Worm (Caenorhabditis elegans) whole organism, L4 larva: Measurements from ENCODE around the gene srh-272.

Experiments
- ceh-20 ChIP-seq: fragments of 200-800 bp; sonication (Bioruptor generic); IDR thresholded peaks from 2 replicates; pipeline ENCODE4 v1.3.6; 2022; ENCODE audit warnings: missing genetic modification reagents, missing genetic modification characterization, missing compliant biosample characterization
- ceh-32 ChIP-seq: sonication (generic microtip); optimal IDR thresholded peaks from 2 replicates; lab custom pipeline; 2016; ENCODE audit warnings: mild to moderate bottlenecking, missing genetic modification characterization, missing compliant biosample characterization; ENCODE audit not compliant: poor library complexity
- lin-39 ChIP-seq: fragments of 150-350 bp; optimal IDR thresholded peaks from 2 replicates; lab custom pipeline; 2014; ENCODE audit warnings: missing biosample characterization, missing genetic modification reagents, missing genetic modification characterization
- nhr-77 ChIP-seq: fragments of 150-350 bp; optimal IDR thresholded peaks from 2 replicates; lab custom pipeline; 2014; ENCODE audit warnings: missing biosample characterization, missing genetic modification characterization
- pqm-1 ChIP-seq: sonication (generic microtip); optimal IDR thresholded peaks from 2 replicates; lab custom pipeline; 2017; ENCODE audit warnings: missing biosample characterization, missing genetic modification characterization
- skn-1 ChIP-seq: fragments of 150-350 bp; optimal IDR thresholded peaks from 2 replicates; lab custom pipeline; 2014; ENCODE audit warnings: missing biosample characterization, missing genetic modification characterization
- snpc-1.2 ChIP-seq: fragments of 200-800 bp; sonication (Bioruptor generic); IDR thresholded peaks from 2 replicates; pipeline ENCODE4 v1.3.6; 2022; ENCODE audit warnings: missing genetic modification reagents, missing genetic modification characterization, missing compliant biosample characterization
- snpc-4 ChIP-seq: fragments of 150-350 bp; optimal IDR thresholded peaks from 2 replicates; lab custom pipeline; 2014; ENCODE audit warnings: missing biosample characterization, missing genetic modification characterization
- tag-97 ChIP-seq: fragments of 200-800 bp; sonication (Bioruptor generic); IDR thresholded peaks from 2 replicates; pipeline ENCODE4 v1.3.6; 2022; ENCODE audit warnings: missing genetic modification characterization, missing compliant biosample characterization
- unc-62 ChIP-seq, 3 experiments: fragments of 150-350 bp in 1 of 3; sonication (generic microtip); optimal IDR thresholded peaks in 2 of 3; peaks in 1 of 3; 1 replicate in 1 of 3; 2 replicates in 2 of 3; lab custom pipeline; 2014 to 2017; ENCODE audit warnings: missing biosample characterization in 3 of 3, missing genetic modification characterization in 3 of 3, missing genetic modification reagents in 3 of 3, missing genotype in 1 of 3
- zag-1 ChIP-seq: fragments of 150-350 bp; optimal IDR thresholded peaks from 2 replicates; lab custom pipeline; 2014; ENCODE audit warnings: missing biosample characterization, missing genetic modification characterization
- zfp-3 ChIP-seq: fragments of 200-800 bp; sonication (Bioruptor generic); conservative IDR thresholded peaks from 2 replicates; pipeline ENCODE4 v1.3.6; 2022; ENCODE audit warnings: missing genetic modification reagents, missing genetic modification characterization, missing compliant biosample characterization

ce11 chrV:2875422-2875821 is 12.3 kb downstream of the srh-272 start, which contains the start of gene folt-2:
- TF ChIP-seq lin-39 (no peak), snpc-4 (tag; lab: Kevin White, UChicago) (no peak), zfp-3 (GFP tag; lab: Robert Waterston, UW) (no peak), tag-97 (GFP tag; lab: Robert Waterston, UW) (no peak), ceh-32 (tag; lab: Kevin White, UChicago) (no peak), zag-1 (tag; lab: Kevin White, UChicago) (no peak), pqm-1 (tag; lab: Kevin White, UChicago) (peak; percentile 25), unc-62 (GFP tag; optimal IDR thresholded peaks at IDR 0.05 in 1 of 2; lab: Kevin White, UChicago) (no peak), unc-62 (tag; optimal IDR thresholded peaks at IDR 0.05; lab: Kevin White, UChicago) (no peak), ceh-20 (no peak; the same call in 1 of the 2 replicates), snpc-1.2 (no peak), nhr-77 (no peak), skn-1 (tag; lab: Kevin White, UChicago) (no peak)
